Worm (Caenorhabditis elegans): ENCODE data around the gene fbxb-71.

ce11 chrX:3304068-3304467, 41.4 kb downstream of the fbxb-71 start, which contains the start of gene F11D5.7:
- TF ChIP-seq ztf-4 (tag; optimal IDR thresholded peaks at IDR 0.05) (no peak), ama-1 (optimal IDR thresholded peaks at IDR 0.05) (no peak), nhr-77 (tag; optimal IDR thresholded peaks at IDR 0.05) (no peak), lsy-2 (tag; optimal IDR thresholded peaks at IDR 0.05) (no peak), unc-39 (tag; optimal IDR thresholded peaks at IDR 0.05) (no peak), lin-39 (tag; optimal IDR thresholded peaks at IDR 0.05) (no peak), ztf-11 (tag; optimal IDR thresholded peaks at IDR 0.05) (no peak), zag-1 (tag; optimal IDR thresholded peaks at IDR 0.05) (no peak)
